Worm (Caenorhabditis elegans) whole organism, mixed stage, embryonic: ENCODE measurements around the gene K02D10.3.

Experiments
- ceh-39 ChIP-seq: fragments of 150-350 bp; optimal IDR thresholded peaks from 2 replicates; lab custom pipeline; 2014; ENCODE audit warnings: missing biosample characterization, missing genetic modification characterization
- ces-1 ChIP-seq: fragments of 150-350 bp; optimal IDR thresholded peaks from 2 replicates; lab custom pipeline; 2014; ENCODE audit warnings: missing biosample characterization, missing genetic modification reagents, missing genetic modification characterization
- elt-1 ChIP-seq: sonication (generic microtip); optimal IDR thresholded peaks from 2 replicates; lab custom pipeline; 2017; ENCODE audit warnings: missing genetic modification characterization, mild to moderate bottlenecking, missing compliant biosample characterization, antibody characterized with exemption, moderate library complexity, borderline replicate concordance; ENCODE audit not compliant: insufficient read depth
- nhr-237 ChIP-seq: fragments of 150-350 bp; optimal IDR thresholded peaks from 2 replicates; lab custom pipeline; 2014; ENCODE audit warnings: missing biosample characterization, missing genetic modification characterization
- nhr-28 ChIP-seq: fragments of 150-350 bp; optimal IDR thresholded peaks from 2 replicates; lab custom pipeline; 2014; ENCODE audit warnings: missing biosample characterization, missing genetic modification characterization
- pha-4 ChIP-seq: fragments of 150-350 bp; optimal IDR thresholded peaks from 2 replicates; lab custom pipeline; 2018; ENCODE audit warnings: missing biosample characterization, missing genetic modification reagents, missing genetic modification characterization
- snpc-4 ChIP-seq: fragments of 150-350 bp; optimal IDR thresholded peaks from 2 replicates; lab custom pipeline; 2014; ENCODE audit warnings: missing biosample characterization, missing genetic modification characterization
- unc-120 ChIP-seq: sonication (generic microtip); optimal IDR thresholded peaks from 2 replicates; lab custom pipeline; 2017; ENCODE audit warnings: missing genetic modification characterization, missing compliant biosample characterization; ENCODE audit not compliant: poor library complexity, severe bottlenecking
- unc-62 ChIP-seq: fragments of 150-350 bp; optimal IDR thresholded peaks from 2 replicates; lab custom pipeline; 2014; ENCODE audit warnings: missing biosample characterization, missing genetic modification reagents, missing genetic modification characterization

ce11 chrIII:8762016-8762415, 9.7 kb downstream of the K02D10.3 start:
- no peak for TF ChIP-seq ceh-39 (tag; lab: Kevin White, UChicago)
- TF ChIP-seq ces-1 (GFP tag; lab: Kevin White, UChicago), result no peak
- no peak for TF ChIP-seq snpc-4 (tag; lab: Kevin White, UChicago)
- TF ChIP-seq nhr-237 (tag; lab: Kevin White, UChicago), result no peak
- TF ChIP-seq elt-1, result no peak
- TF ChIP-seq unc-62 (GFP tag; lab: Kevin White, UChicago), result no peak
- TF ChIP-seq pha-4 (tag; lab: Kevin White, UChicago), result no peak
- TF ChIP-seq nhr-28 (tag; lab: Kevin White, UChicago), result no peak
- no peak for TF ChIP-seq unc-120 (tag; lab: Kevin White, UChicago)
